Fruit fly (Drosophila melanogaster): Measurements from ENCODE around the gene Tsp.

Gene Tsp

dm6 chr2L:6722822-6723749, 14.2 kb upstream of the Tsp start, which contains the start of gene homer (continued):
- TF ChIP-seq CG32767 (GFP tag; IDR thresholded peaks at IDR 0.05) (peak; percentile 53; the same call in 1 of the 2 replicates), vvl (GFP tag; IDR thresholded peaks at IDR 0.05) (peak; percentile 18; the same call in 1 of the 2 replicates), Xbp1 (GFP tag; optimal IDR thresholded peaks at IDR 0.05) (no peak), Dbx (GFP tag; IDR thresholded peaks at IDR 0.05) (0 out of 3 replicates have a peak, but pooled peaks have one; percentile 46), HmgZ (tag; optimal IDR thresholded peaks at IDR 0.05) (peak; percentile 52), Hr78 (GFP tag; optimal IDR thresholded peaks at IDR 0.05) (peak in 1 of 2 experiments; percentile 100), Nf-YB (GFP tag; optimal IDR thresholded peaks at IDR 0.05) (peak; percentile 33), CG12155 (GFP tag; optimal IDR thresholded peaks at IDR 0.05) (no peak), sens (GFP tag) (peak; percentile 66), CG7271 (tag; optimal IDR thresholded peaks at IDR 0.05) (no peak), Poxn (GFP tag; IDR thresholded peaks at IDR 0.05) (no peak), CG7786 (GFP tag; optimal IDR thresholded peaks at IDR 0.05) (no peak), pita (GFP tag; optimal IDR thresholded peaks at IDR 0.05) (no peak), wor (GFP tag; IDR thresholded peaks at IDR 0.05) (no peak), sqz (GFP tag; optimal IDR thresholded peaks at IDR 0.05) (no peak), Rfx (GFP tag; IDR thresholded peaks at IDR 0.05) (peak; percentile 23; the same call in 1 of the 2 replicates), CG9727 (GFP tag; optimal IDR thresholded peaks at IDR 0.05) (no peak), Jarid2 (GFP tag; optimal IDR thresholded peaks at IDR 0.05) (no peak), CG9437 (GFP tag; optimal IDR thresholded peaks at IDR 0.05) (no peak), row (GFP tag; IDR thresholded peaks at IDR 0.05) (peak; percentile 47; the same call in 2 of the 3 replicates), zen (tag; optimal IDR thresholded peaks at IDR 0.05) (peak; percentile 38), HLH4C (GFP tag; IDR thresholded peaks at IDR 0.05; ENCODE audit: partially characterized antibody) (peak; percentile 97), CG34224 (GFP tag; IDR thresholded peaks at IDR 0.05; ENCODE audit: partially characterized antibody) (peak; percentile 90; the same call in 2 of the 3 replicates), Hr3 (GFP tag; optimal IDR thresholded peaks at IDR 0.05) (no peak), CG8281 (tag; optimal IDR thresholded peaks at IDR 0.05) (no peak), Dfd (GFP tag; optimal IDR thresholded peaks at IDR 0.05) (no peak), Dref (GFP tag; IDR thresholded peaks at IDR 0.05) (peak; percentile 98), Antp (GFP tag; optimal IDR thresholded peaks at IDR 0.05) (no peak), tgo (GFP tag; IDR thresholded peaks at IDR 0.05) (no peak), CG10979 (tag; optimal IDR thresholded peaks at IDR 0.05) (no peak), ftz-f1 (GFP tag; optimal IDR thresholded peaks at IDR 0.05) (peak; percentile 10), CG4820 (GFP tag; optimal IDR thresholded peaks at IDR 0.05) (no peak), CG13287 (GFP tag; IDR thresholded peaks at IDR 0.05; ENCODE audit: partially characterized antibody) (peak; percentile 88), crol (GFP tag; IDR thresholded peaks at IDR 0.05) (0 out of 2 replicates have a peak, but pooled peaks have one; percentile 35), CG12659 (GFP tag; optimal IDR thresholded peaks at IDR 0.05) (peak; percentile 78), CG7987 (GFP tag; optimal IDR thresholded peaks at IDR 0.05) (no peak), tx (GFP tag; optimal IDR thresholded peaks at IDR 0.05) (no peak), dmrt11E (tag; optimal IDR thresholded peaks at IDR 0.05) (peak; percentile 4), CG12769 (tag; optimal IDR thresholded peaks at IDR 0.05) (peak; percentile 8), gsb (GFP tag; IDR thresholded peaks at IDR 0.05) (no peak), CG31388 (GFP tag; optimal IDR thresholded peaks at IDR 0.05) (no peak), Atf-2 (GFP tag; optimal IDR thresholded peaks at IDR 0.05) (no peak), CG1647 (GFP tag; optimal IDR thresholded peaks at IDR 0.05) (no peak), Sry-δ (GFP tag; optimal IDR thresholded peaks at IDR 0.05) (peak; percentile 91), H15 (GFP tag; IDR thresholded peaks at IDR 0.05) (no peak), hkb (optimal IDR thresholded peaks at IDR 0.05) (no peak), hkb (GFP tag; IDR thresholded peaks at IDR 0.05) (peak; percentile 10; the same call in 1 of the 2 replicates), CG2678 (tag; optimal IDR thresholded peaks at IDR 0.05) (no peak)
